Worm (Caenorhabditis elegans): Measurements from ENCODE around the gene sra-3.

DNA sequence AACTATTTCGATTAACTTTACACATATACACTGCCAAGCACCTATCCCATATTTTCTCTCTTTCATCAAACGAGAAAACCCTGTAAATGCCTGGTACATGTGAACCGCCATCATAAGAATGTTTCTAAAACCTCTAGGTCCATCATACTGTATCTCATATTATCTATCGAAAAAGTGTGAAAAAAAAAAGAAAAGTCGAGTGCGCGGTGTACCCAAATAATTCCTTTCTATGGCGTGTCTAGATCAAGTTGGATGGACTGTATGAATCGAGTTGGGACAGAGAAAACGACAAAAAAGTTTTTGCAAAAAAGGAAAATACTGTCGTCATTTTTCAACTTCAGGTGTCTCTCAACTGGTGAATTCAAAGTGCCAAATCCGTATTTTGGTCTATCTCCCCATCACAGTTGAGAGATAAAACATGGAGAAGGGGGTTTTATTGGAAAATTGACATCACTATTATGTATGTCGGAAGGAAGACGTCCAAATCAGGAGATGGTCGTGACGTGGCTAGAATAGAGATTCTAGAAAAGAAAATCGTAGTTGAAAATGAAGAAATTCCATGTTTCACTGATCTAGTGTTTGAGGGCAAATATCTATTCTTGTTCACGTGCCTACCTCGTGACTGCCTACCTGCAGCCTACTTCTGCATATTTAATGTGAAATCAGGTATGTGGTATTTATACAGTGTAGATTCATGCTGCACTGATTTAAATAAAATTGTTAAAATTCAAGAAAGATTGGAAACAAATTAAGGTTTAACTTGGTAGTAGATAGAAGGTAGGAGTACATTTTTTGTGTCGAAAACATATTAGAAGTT, 47.2 kb downstream of the sra-3 start:
- no peak for TF ChIP-seq dao-5 (tag; optimal IDR thresholded peaks at IDR 0.05)
- no peak for TF ChIP-seq him-1 (tag; optimal IDR thresholded peaks at IDR 0.05)
- no peak for TF ChIP-seq W03F9.2 (tag; optimal IDR thresholded peaks at IDR 0.05)
